Worm (Caenorhabditis elegans): ENCODE results near the gene T04C9.1.

- TF ChIP-seq aha-1 (tag) (no peak), nhr-25 (tag; optimal IDR thresholded peaks at IDR 0.05; ENCODE audit: borderline replicate concordance, insufficient read depth) (no peak), ztf-7 (tag; optimal IDR thresholded peaks at IDR 0.05) (no peak), zag-1 (tag; optimal IDR thresholded peaks at IDR 0.05) (no peak), dve-1 (tag; optimal IDR thresholded peaks at IDR 0.05; ENCODE audit: insufficient read depth) (no peak), pha-4 (GFP tag; IDR thresholded peaks at IDR 0.05) (no peak), pha-4 (tag; optimal IDR thresholded peaks at IDR 0.05) (no peak), nhr-11 (tag; optimal IDR thresholded peaks at IDR 0.05) (no peak), fkh-10 (GFP tag; optimal IDR thresholded peaks at IDR 0.05) (no peak), Y5F2A.4 (GFP tag; optimal IDR thresholded peaks at IDR 0.05) (no peak), egl-27 (tag; optimal IDR thresholded peaks at IDR 0.05) (no peak), lsy-2 (tag; optimal IDR thresholded peaks at IDR 0.05) (no peak), zip-11 (GFP tag; IDR thresholded peaks at IDR 0.05) (no peak), fos-1 (tag; optimal IDR thresholded peaks at IDR 0.05) (no peak), ztf-11 (tag; optimal IDR thresholded peaks at IDR 0.05) (no peak)
Observed at ce11 chrIII:5992913-5993312, at the start of gene T04C9.1.

All from whole organism, L4 larva.